Comparison of ENCODE assay signal across 1 fruit fly cellular context in the genomic region with DNA sequence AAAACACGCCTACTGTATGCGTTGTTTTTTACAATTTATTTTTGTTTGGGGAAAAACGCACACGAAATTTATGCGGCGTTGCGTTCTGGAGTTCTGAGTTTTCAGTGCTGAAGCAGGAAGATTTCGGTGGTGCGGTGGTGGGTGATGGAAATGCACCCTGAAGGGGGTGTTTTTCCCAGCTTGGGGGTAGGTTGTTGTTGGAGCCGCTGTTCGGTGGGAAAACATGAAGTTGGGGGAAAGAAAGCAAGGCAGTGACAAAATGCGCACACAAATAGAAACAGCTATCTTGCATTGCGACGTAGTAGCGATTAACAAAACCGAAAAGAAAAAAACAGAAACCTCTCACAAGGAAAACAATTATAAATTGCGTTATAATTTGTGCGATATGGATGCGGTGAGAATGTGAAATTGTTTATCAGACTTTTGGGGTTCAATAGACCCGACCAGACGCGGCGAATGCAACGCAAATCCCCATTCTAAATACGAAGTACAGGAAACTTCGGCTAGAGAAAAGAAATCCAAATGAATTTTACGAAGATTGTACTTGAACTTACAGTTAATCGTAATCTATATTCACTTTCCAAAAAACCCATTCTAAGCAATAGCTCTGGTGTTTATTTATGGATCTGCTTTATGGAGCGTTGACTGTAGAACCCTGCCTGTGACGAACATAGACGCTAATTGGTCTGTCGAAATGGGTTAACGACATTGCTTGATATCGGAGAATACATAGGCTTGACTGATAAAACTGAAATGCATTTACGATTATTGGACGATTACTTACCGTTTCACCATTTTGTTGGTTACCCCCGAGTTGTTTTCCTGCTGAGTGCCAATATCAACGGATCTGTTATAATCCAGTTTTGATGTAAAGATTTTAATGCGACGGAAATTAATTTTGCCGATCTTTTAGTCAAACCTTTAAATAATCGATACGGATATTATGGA.
TF ChIP-seq lines count a peak whose summit lies in the region.

No protein-coding gene starts in this region.

TF ChIP-seq in whole organism, embryonic, 481 proteins besides CTCF, POLR2A, EP300 and RAD21 (continued from another document and continues in another):
- TF ChIP-seq sisA (GFP tag; IDR thresholded peaks at IDR 0.05; lab: Robert Waterston, UW) (peak; percentile 34; the same call in 1 of the 2 replicates), CG1832 (GFP tag; optimal IDR thresholded peaks at IDR 0.05; lab: Kevin White, UChicago) (no peak), CG3995 (GFP tag; optimal IDR thresholded peaks at IDR 0.05; lab: Kevin White, UChicago) (no peak), Dbx (GFP tag; IDR thresholded peaks at IDR 0.05; lab: Robert Waterston, UW) (no peak), HmgZ (tag; optimal IDR thresholded peaks at IDR 0.05; lab: Kevin White, UChicago) (no peak), Tbp (GFP tag; optimal IDR thresholded peaks at IDR 0.05; lab: Kevin White, UChicago) (no peak), cad (GFP tag; optimal IDR thresholded peaks at IDR 0.05; lab: Kevin White, UChicago) (no peak), Camta (GFP tag; optimal IDR thresholded peaks at IDR 0.05; lab: Kevin White, UChicago) (no peak), Fer3 (tag; optimal IDR thresholded peaks at IDR 0.05; lab: Kevin White, UChicago) (no peak), Mes4 (GFP tag; optimal IDR thresholded peaks at IDR 0.05; lab: Kevin White, UChicago) (no peak), NC2α (GFP tag; optimal IDR thresholded peaks at IDR 0.05; lab: Kevin White, UChicago) (no peak), CG11723 (GFP tag; optimal IDR thresholded peaks at IDR 0.05; lab: Kevin White, UChicago) (no peak), CG14441 (GFP tag; IDR thresholded peaks at IDR 0.05; lab: Robert Waterston, UW) (0 out of 2 replicates have a peak, but pooled peaks have one; percentile 20), zen (tag; optimal IDR thresholded peaks at IDR 0.05; lab: Kevin White, UChicago) (no peak), Atf-2 (GFP tag; optimal IDR thresholded peaks at IDR 0.05; lab: Kevin White, UChicago) (no peak), sug (tag; optimal IDR thresholded peaks at IDR 0.05; lab: Kevin White, UChicago) (no peak), mld (GFP tag; IDR thresholded peaks at IDR 0.05; lab: Robert Waterston, UW; ENCODE audit: partially characterized antibody) (no peak), cas (GFP tag; IDR thresholded peaks at IDR 0.05; lab: Robert Waterston, UW) (no peak), CG2120 (GFP tag; optimal IDR thresholded peaks at IDR 0.05; lab: Kevin White, UChicago) (no peak), CG4820 (GFP tag; optimal IDR thresholded peaks at IDR 0.05; lab: Kevin White, UChicago) (no peak), CG7963 (GFP tag; IDR thresholded peaks at IDR 0.05; lab: Robert Waterston, UW; ENCODE audit: partially characterized antibody) (no peak), CG12299 (tag; optimal IDR thresholded peaks at IDR 0.05; lab: Kevin White, UChicago) (no peak), Nf-YA (GFP tag; IDR thresholded peaks at IDR 0.05; lab: Robert Waterston, UW) (no peak), CG3847 (GFP tag; IDR thresholded peaks at IDR 0.05; lab: Robert Waterston, UW) (no peak), Dfd (GFP tag; optimal IDR thresholded peaks at IDR 0.05; lab: Kevin White, UChicago) (no peak), CG9609 (GFP tag; optimal IDR thresholded peaks at IDR 0.05; lab: Kevin White, UChicago) (no peak), CG8924 (tag; optimal IDR thresholded peaks at IDR 0.05; lab: Kevin White, UChicago) (no peak), eve (GFP tag; optimal IDR thresholded peaks at IDR 0.05; lab: Kevin White, UChicago) (no peak), CG2889 (GFP tag; IDR thresholded peaks at IDR 0.05; lab: Robert Waterston, UW) (no peak), CG6654 (GFP tag; optimal IDR thresholded peaks at IDR 0.05; lab: Kevin White, UChicago) (no peak), C15 (GFP tag; IDR thresholded peaks at IDR 0.05; lab: Robert Waterston, UW) (no peak), CG4424 (GFP tag; optimal IDR thresholded peaks at IDR 0.05; lab: Kevin White, UChicago) (no peak), CG4282 (GFP tag; optimal IDR thresholded peaks at IDR 0.05; lab: Kevin White, UChicago) (no peak), CG7357 (GFP tag; IDR thresholded peaks at IDR 0.05; lab: Robert Waterston, UW) (no peak), tup (GFP tag; optimal IDR thresholded peaks at IDR 0.05; lab: Kevin White, UChicago) (no peak), CG31365 (tag; optimal IDR thresholded peaks at IDR 0.05; lab: Kevin White, UChicago) (no peak), CG11695 (GFP tag; IDR thresholded peaks at IDR 0.05; lab: Robert Waterston, UW) (no peak), CG2712 (tag; optimal IDR thresholded peaks at IDR 0.05; lab: Kevin White, UChicago) (peak; percentile 36), corto (GFP tag; optimal IDR thresholded peaks at IDR 0.05; lab: Kevin White, UChicago) (peak; percentile 66), prd (optimal IDR thresholded peaks at IDR 0.05; lab: Kevin White, UChicago) (no peak), prd (GFP tag; IDR thresholded peaks at IDR 0.05; lab: Robert Waterston, UW) (0 out of 3 replicates have a peak, but pooled peaks have one; percentile 23), slou (GFP tag; optimal IDR thresholded peaks at IDR 0.05; lab: Kevin White, UChicago) (no peak), CG1233 (GFP tag; optimal IDR thresholded peaks at IDR 0.05; lab: Kevin White, UChicago) (no peak), run (tag; optimal IDR thresholded peaks at IDR 0.05; lab: Kevin White, UChicago) (no peak), psq (GFP tag; optimal IDR thresholded peaks at IDR 0.05; lab: Kevin White, UChicago) (no peak), br (optimal IDR thresholded peaks at IDR 0.05; lab: Kevin White, UChicago) (no peak), Doc2 (GFP tag; IDR thresholded peaks at IDR 0.05; lab: Robert Waterston, UW) (no peak), HLH54F (GFP tag; optimal IDR thresholded peaks at IDR 0.05; lab: Kevin White, UChicago) (no peak), CG12942 (GFP tag; optimal IDR thresholded peaks at IDR 0.05; lab: Kevin White, UChicago) (no peak), slp2 (GFP tag; optimal IDR thresholded peaks at IDR 0.05; lab: Kevin White, UChicago) (no peak), tll (GFP tag; optimal IDR thresholded peaks at IDR 0.05; lab: Kevin White, UChicago) (no peak), Taf1 (GFP tag; IDR thresholded peaks at IDR 0.05; lab: Robert Waterston, UW) (no peak), CG13424 (tag; optimal IDR thresholded peaks at IDR 0.05; lab: Kevin White, UChicago) (peak; percentile 42), Lhr (GFP tag; optimal IDR thresholded peaks at IDR 0.05; lab: Kevin White, UChicago) (no peak), Rx (GFP tag; IDR thresholded peaks at IDR 0.05; lab: Robert Waterston, UW) (no peak), BEAF-32 (GFP tag; optimal IDR thresholded peaks at IDR 0.05; lab: Kevin White, UChicago) (no peak), sc (optimal IDR thresholded peaks at IDR 0.05; lab: Kevin White, UChicago) (no peak), sc (GFP tag; optimal IDR thresholded peaks at IDR 0.05; lab: Kevin White, UChicago) (no peak), CG2875 (GFP tag; optimal IDR thresholded peaks at IDR 0.05; lab: Kevin White, UChicago) (no peak), Dll (GFP tag; IDR thresholded peaks at IDR 0.05; lab: Robert Waterston, UW; ENCODE audit: partially characterized antibody) (no peak), cato (GFP tag; optimal IDR thresholded peaks at IDR 0.05; lab: Kevin White, UChicago; ENCODE audit: borderline replicate concordance) (no peak), CG32532 (GFP tag; IDR thresholded peaks at IDR 0.05; lab: Robert Waterston, UW) (peak; percentile 18; the same call in 1 of the 2 replicates), rib (GFP tag; IDR thresholded peaks at IDR 0.05; lab: Robert Waterston, UW) (no peak), CG17359 (tag; optimal IDR thresholded peaks at IDR 0.05; lab: Kevin White, UChicago) (peak; percentile 23), CG14667 (GFP tag; IDR thresholded peaks at IDR 0.05; lab: Robert Waterston, UW) (no peak), CG13287 (GFP tag; IDR thresholded peaks at IDR 0.05; lab: Robert Waterston, UW; ENCODE audit: partially characterized antibody) (no peak), PHDP (tag; optimal IDR thresholded peaks at IDR 0.05; lab: Kevin White, UChicago) (peak; percentile 21), sd (tag; optimal IDR thresholded peaks at IDR 0.05; lab: Kevin White, UChicago) (no peak), CG3726 (GFP tag; IDR thresholded peaks at IDR 0.05; lab: Robert Waterston, UW) (no peak), BtbVII (GFP tag; optimal IDR thresholded peaks at IDR 0.05; lab: Kevin White, UChicago) (no peak), CG10462 (GFP tag; optimal IDR thresholded peaks at IDR 0.05; lab: Kevin White, UChicago) (no peak), Ada2b (GFP tag; IDR thresholded peaks at IDR 0.05; lab: Robert Waterston, UW) (peak; percentile 40), salm (tag; optimal IDR thresholded peaks at IDR 0.05; lab: Kevin White, UChicago) (no peak), Gug (GFP tag; IDR thresholded peaks at IDR 0.05; lab: Robert Waterston, UW) (no peak), NFAT (GFP tag; IDR thresholded peaks at IDR 0.05; lab: Robert Waterston, UW) (no peak), danr (GFP tag; IDR thresholded peaks at IDR 0.05; lab: Robert Waterston, UW) (no peak), CG13775 (GFP tag; optimal IDR thresholded peaks at IDR 0.05; lab: Kevin White, UChicago) (no peak), CG15601 (tag; optimal IDR thresholded peaks at IDR 0.05; lab: Kevin White, UChicago) (no peak), Optix (GFP tag; IDR thresholded peaks at IDR 0.05; lab: Robert Waterston, UW) (no peak), trh (GFP tag; optimal IDR thresholded peaks at IDR 0.05; lab: Kevin White, UChicago) (no peak), CG18599 (GFP tag; optimal IDR thresholded peaks at IDR 0.05; lab: Kevin White, UChicago) (peak; percentile 47), NC2β (GFP tag; optimal IDR thresholded peaks at IDR 0.05; lab: Kevin White, UChicago) (no peak), bigmax (GFP tag; optimal IDR thresholded peaks at IDR 0.05; lab: Kevin White, UChicago) (no peak), Nf-YC (tag; optimal IDR thresholded peaks at IDR 0.05; lab: Kevin White, UChicago) (no peak), org-1 (GFP tag; optimal IDR thresholded peaks at IDR 0.05; lab: Kevin White, UChicago) (no peak), HHEX (GFP tag; optimal IDR thresholded peaks at IDR 0.05; lab: Kevin White, UChicago) (no peak), CG33213 (GFP tag; optimal IDR thresholded peaks at IDR 0.05; lab: Kevin White, UChicago) (no peak), CG9932 (GFP tag; IDR thresholded peaks at IDR 0.05; lab: Robert Waterston, UW) (peak; percentile 28; the same call in 1 of the 2 replicates), klu (GFP tag; IDR thresholded peaks at IDR 0.05; lab: Robert Waterston, UW) (no peak), CG8765 (GFP tag; IDR thresholded peaks at IDR 0.05; lab: Robert Waterston, UW) (no peak), inv (GFP tag; IDR thresholded peaks at IDR 0.05; lab: Robert Waterston, UW; ENCODE audit: partially characterized antibody) (no peak), CG12659 (GFP tag; optimal IDR thresholded peaks at IDR 0.05; lab: Kevin White, UChicago) (no peak), CG6854 (GFP tag; optimal IDR thresholded peaks at IDR 0.05; lab: Kevin White, UChicago) (no peak), toy (GFP tag; IDR thresholded peaks at IDR 0.05; lab: Robert Waterston, UW) (no peak), Hand (GFP tag; optimal IDR thresholded peaks at IDR 0.05; lab: Kevin White, UChicago) (no peak), HLHmδ (GFP tag; optimal IDR thresholded peaks at IDR 0.05; lab: Kevin White, UChicago) (no peak), CkIIα-i1 (GFP tag; IDR thresholded peaks at IDR 0.05; lab: Robert Waterston, UW) (no peak), CG9876 (GFP tag; optimal IDR thresholded peaks at IDR 0.05; lab: Kevin White, UChicago) (no peak), NK7.1 (GFP tag; optimal IDR thresholded peaks at IDR 0.05; lab: Kevin White, UChicago) (no peak), Gsc (GFP tag; IDR thresholded peaks at IDR 0.05; lab: Robert Waterston, UW) (no peak), CG7271 (tag; optimal IDR thresholded peaks at IDR 0.05; lab: Kevin White, UChicago) (no peak), crp (GFP tag; optimal IDR thresholded peaks at IDR 0.05; lab: Kevin White, UChicago) (no peak), repo (GFP tag; optimal IDR thresholded peaks at IDR 0.05; lab: Kevin White, UChicago) (peak; percentile 37), abd-A (tag; optimal IDR thresholded peaks at IDR 0.05; lab: Kevin White, UChicago) (no peak), CG11560 (tag; IDR thresholded peaks at IDR 0.05; lab: Robert Waterston, UW) (no peak), ash1 (GFP tag; optimal IDR thresholded peaks at IDR 0.05; lab: Kevin White, UChicago) (no peak), chinmo (GFP tag; IDR thresholded peaks at IDR 0.05; lab: Robert Waterston, UW; ENCODE audit: partially characterized antibody) (0 out of 4 replicates have a peak, but pooled peaks have one; percentile 26), da (GFP tag; optimal IDR thresholded peaks at IDR 0.05; lab: Kevin White, UChicago) (no peak), Dp (GFP tag; optimal IDR thresholded peaks at IDR 0.05; lab: Kevin White, UChicago) (no peak), CG3163 (GFP tag; optimal IDR thresholded peaks at IDR 0.05; lab: Kevin White, UChicago) (no peak), CG18764 (GFP tag; optimal IDR thresholded peaks at IDR 0.05; lab: Kevin White, UChicago) (no peak), YL-1 (GFP tag; optimal IDR thresholded peaks at IDR 0.05; lab: Kevin White, UChicago) (no peak), CG7556 (GFP tag; optimal IDR thresholded peaks at IDR 0.05; lab: Kevin White, UChicago) (no peak), nmo (GFP tag; optimal IDR thresholded peaks at IDR 0.05; lab: Kevin White, UChicago) (peak; percentile 24), disco-r (GFP tag; optimal IDR thresholded peaks at IDR 0.05; lab: Kevin White, UChicago) (no peak), insv (GFP tag; optimal IDR thresholded peaks at IDR 0.05; lab: Kevin White, UChicago) (no peak), Fer1 (GFP tag; optimal IDR thresholded peaks at IDR 0.05; lab: Kevin White, UChicago) (no peak), CG31441 (GFP tag; IDR thresholded peaks at IDR 0.05; lab: Robert Waterston, UW) (0 out of 2 replicates have a peak, but pooled peaks have one; percentile 13), unc-4 (GFP tag; IDR thresholded peaks at IDR 0.05; lab: Robert Waterston, UW; ENCODE audit: partially characterized antibody) (no peak), Pdp1 (GFP tag; optimal IDR thresholded peaks at IDR 0.05; lab: Kevin White, UChicago) (peak in 1 of 2 experiments; percentile 11), lbe (GFP tag; optimal IDR thresholded peaks at IDR 0.05; lab: Kevin White, UChicago) (peak; percentile 85), hkb (optimal IDR thresholded peaks at IDR 0.05; lab: Kevin White, UChicago) (no peak), hkb (GFP tag; IDR thresholded peaks at IDR 0.05; lab: Robert Waterston, UW) (0 out of 2 replicates have a peak, but pooled peaks have one; percentile 28), sr (GFP tag; IDR thresholded peaks at IDR 0.05; lab: Robert Waterston, UW) (no peak), CG11504 (tag; optimal IDR thresholded peaks at IDR 0.05; lab: Kevin White, UChicago) (peak; percentile 42)
